Worm (Caenorhabditis elegans): Measurements from ENCODE around the gene ZK899.7.
"Not testable (repeated sequence)": the region's sequence is repeated elsewhere in the genome, so short reads cannot be mapped to it uniquely, and the experiment has no call there.

ZK899.7 gene

ce11 chrX:9467573-9467972 is 18.3 kb upstream of the ZK899.7 start:
- TF ChIP-seq B0310.2 (tag; optimal IDR thresholded peaks at IDR 0.05), result peak; percentile 89
- peak; percentile 92 for TF ChIP-seq scrt-1 (GFP tag; IDR thresholded peaks at IDR 0.05)
- TF ChIP-seq flt-1 (GFP tag; IDR thresholded peaks at IDR 0.05), result peak; percentile 93
- peak; percentile 91 for TF ChIP-seq sea-1 (GFP tag; conservative IDR thresholded peaks at IDR 0.05)
- TF ChIP-seq ceh-13 (GFP tag; optimal IDR thresholded peaks at IDR 0.05), result peak; percentile 78
- TF ChIP-seq tbx-37 (GFP tag; conservative IDR thresholded peaks at IDR 0.05), result peak; percentile 84
- peak; percentile 90 for TF ChIP-seq tbx-11 (GFP tag; IDR thresholded peaks at IDR 0.05)
- TF ChIP-seq pes-1 (GFP tag; IDR thresholded peaks at IDR 0.05), result peak; percentile 96
- peak; percentile 84 for TF ChIP-seq hnd-1 (tag; optimal IDR thresholded peaks at IDR 0.05)
- TF ChIP-seq F13C5.2 (tag; optimal IDR thresholded peaks at IDR 0.05), result peak; percentile 94
- peak; percentile 90 for TF ChIP-seq aly-1 (tag; optimal IDR thresholded peaks at IDR 0.05)
- TF ChIP-seq ets-7 (tag; optimal IDR thresholded peaks at IDR 0.05), result peak; percentile 72
- peak; percentile 45 for TF ChIP-seq tra-4 (tag; optimal IDR thresholded peaks at IDR 0.05)
- peak; percentile 88 for TF ChIP-seq ceh-36 (tag; optimal IDR thresholded peaks at IDR 0.05)
- peak; percentile 90 for TF ChIP-seq hmg-4 (GFP tag; optimal IDR thresholded peaks at IDR 0.05)
- TF ChIP-seq ama-1 (optimal IDR thresholded peaks at IDR 0.05), result no peak
- peak; percentile 79 for TF ChIP-seq hmbx-1 (tag; optimal IDR thresholded peaks at IDR 0.05)

- TF ChIP-seq B0310.2 (tag; optimal IDR thresholded peaks at IDR 0.05) (no peak), F13C5.2 (tag; optimal IDR thresholded peaks at IDR 0.05) (peak; percentile 93), ceh-13 (GFP tag; optimal IDR thresholded peaks at IDR 0.05) (no peak), ama-1 (optimal IDR thresholded peaks at IDR 0.05) (no peak), hmg-4 (GFP tag; optimal IDR thresholded peaks at IDR 0.05) (peak; percentile 24), sea-1 (GFP tag; conservative IDR thresholded peaks at IDR 0.05) (no peak), hnd-1 (tag; optimal IDR thresholded peaks at IDR 0.05) (no peak), hmbx-1 (tag; optimal IDR thresholded peaks at IDR 0.05) (no peak), flt-1 (GFP tag; IDR thresholded peaks at IDR 0.05) (peak; percentile 19; the same call in 1 of the 2 replicates)
Measured at ce11 chrX:9465722-9466132, 16.5 kb upstream of the ZK899.7 start.

ce11 chrX:9463045-9463444 is 13.8 kb upstream of the ZK899.7 start, which contains the start of gene ZK899.6:
ZK899.6 (plus strand) TSS chrX:9463345.
- TF ChIP-seq tra-4 (tag; optimal IDR thresholded peaks at IDR 0.05); hmg-4 (GFP tag; optimal IDR thresholded peaks at IDR 0.05); ceh-13 (GFP tag; optimal IDR thresholded peaks at IDR 0.05): not testable (repeated sequence)

ce11 chrX:9460834-9461233 is 11.6 kb upstream of the ZK899.7 start, which contains the start of gene ZK899.5:
ZK899.5 (minus strand) TSS chrX:9460934.
- TF ChIP-seq hmg-4 (GFP tag; optimal IDR thresholded peaks at IDR 0.05); tra-4 (tag; optimal IDR thresholded peaks at IDR 0.05); ets-7 (tag; optimal IDR thresholded peaks at IDR 0.05): not testable (repeated sequence)

- TF ChIP-seq hnd-1 (tag; optimal IDR thresholded peaks at IDR 0.05) (no peak), sea-1 (GFP tag; conservative IDR thresholded peaks at IDR 0.05) (no peak), pes-1 (GFP tag; IDR thresholded peaks at IDR 0.05) (no peak), hmbx-1 (tag; optimal IDR thresholded peaks at IDR 0.05) (no peak), ama-1 (optimal IDR thresholded peaks at IDR 0.05) (no peak), ceh-13 (GFP tag; optimal IDR thresholded peaks at IDR 0.05) (no peak), ets-7 (tag; optimal IDR thresholded peaks at IDR 0.05) (no peak), B0310.2 (tag; optimal IDR thresholded peaks at IDR 0.05) (no peak), ceh-36 (tag; optimal IDR thresholded peaks at IDR 0.05) (no peak), F13C5.2 (tag; optimal IDR thresholded peaks at IDR 0.05) (no peak)
Measured at ce11 chrX:9458142-9458541, 8.9 kb upstream of the ZK899.7 start, which contains the start of gene tba-8. tba-8 (minus strand) TSS chrX:9458348.

ce11 chrX:9456579-9456978 is 7.3 kb upstream of the ZK899.7 start:
- TF ChIP-seq hmg-4 (GFP tag; optimal IDR thresholded peaks at IDR 0.05), result no peak
- no peak for TF ChIP-seq ets-7 (tag; optimal IDR thresholded peaks at IDR 0.05)
- TF ChIP-seq flt-1 (GFP tag; IDR thresholded peaks at IDR 0.05), result no peak
- TF ChIP-seq B0310.2 (tag; optimal IDR thresholded peaks at IDR 0.05), result no peak
- no peak for TF ChIP-seq ama-1 (optimal IDR thresholded peaks at IDR 0.05)
- TF ChIP-seq scrt-1 (GFP tag; IDR thresholded peaks at IDR 0.05), result no peak
- no peak for TF ChIP-seq sea-1 (GFP tag; conservative IDR thresholded peaks at IDR 0.05)
- TF ChIP-seq tbx-37 (GFP tag; conservative IDR thresholded peaks at IDR 0.05), result no peak
- TF ChIP-seq hmbx-1 (tag; optimal IDR thresholded peaks at IDR 0.05), result no peak
- TF ChIP-seq ceh-13 (GFP tag; optimal IDR thresholded peaks at IDR 0.05), result no peak

ce11 chrX:9452483-9453198 is 3.4 kb upstream of the ZK899.7 start, which contains the start of gene ZK899.3:
ZK899.3 (plus strand) TSS chrX:9453148.
- TF ChIP-seq ceh-13 (GFP tag; optimal IDR thresholded peaks at IDR 0.05) (no peak), scrt-1 (GFP tag; IDR thresholded peaks at IDR 0.05) (no peak)

- no peak for TF ChIP-seq ceh-13 (GFP tag; optimal IDR thresholded peaks at IDR 0.05)
- TF ChIP-seq tbx-37 (GFP tag; conservative IDR thresholded peaks at IDR 0.05), result no peak
- no peak for TF ChIP-seq tra-4 (tag; optimal IDR thresholded peaks at IDR 0.05)
- no peak for TF ChIP-seq ets-7 (tag; optimal IDR thresholded peaks at IDR 0.05)
- TF ChIP-seq flt-1 (GFP tag; IDR thresholded peaks at IDR 0.05), result no peak
- TF ChIP-seq scrt-1 (GFP tag; IDR thresholded peaks at IDR 0.05), result no peak
- TF ChIP-seq B0310.2 (tag; optimal IDR thresholded peaks at IDR 0.05), result no peak
- TF ChIP-seq F13C5.2 (tag; optimal IDR thresholded peaks at IDR 0.05), result no peak
- no peak for TF ChIP-seq aly-1 (tag; optimal IDR thresholded peaks at IDR 0.05)
- TF ChIP-seq tbx-11 (GFP tag; IDR thresholded peaks at IDR 0.05), result no peak
- TF ChIP-seq hmbx-1 (tag; optimal IDR thresholded peaks at IDR 0.05), result no peak
- no peak for TF ChIP-seq hmg-4 (GFP tag; optimal IDR thresholded peaks at IDR 0.05)
- no peak for TF ChIP-seq sea-1 (GFP tag; conservative IDR thresholded peaks at IDR 0.05)
- TF ChIP-seq ceh-36 (tag; optimal IDR thresholded peaks at IDR 0.05), result no peak
- no peak for TF ChIP-seq hnd-1 (tag; optimal IDR thresholded peaks at IDR 0.05)
- TF ChIP-seq ama-1 (optimal IDR thresholded peaks at IDR 0.05), result no peak
- no peak for TF ChIP-seq pes-1 (GFP tag; IDR thresholded peaks at IDR 0.05)
Measured at ce11 chrX:9451944-9452453, 2.8 kb upstream of the ZK899.7 start, which contains the start of gene ZK899.2. ZK899.2 (minus strand) TSS chrX:9451994.

All from whole organism, early embryonic.